Worm (Caenorhabditis elegans): ENCODE measurements around the gene oac-55.
A peak's percentile ranks its signal among the peaks of the same experiment; 100 is the strongest.

oac-55 gene

ce11 chrV:3756887-3757286 is 4.1 kb upstream of the oac-55 start, which contains the start of gene gid-7 (continued):
- TF ChIP-seq zip-11 (GFP tag; IDR thresholded peaks at IDR 0.05) = no peak
- peak; percentile 95 for TF ChIP-seq aha-1 (tag)
- TF ChIP-seq D1046.2 (GFP tag; IDR thresholded peaks at IDR 0.05) = no peak
- no peak for TF ChIP-seq lin-1 (GFP tag; IDR thresholded peaks at IDR 0.05)
- TF ChIP-seq nhr-237 (tag; optimal IDR thresholded peaks at IDR 0.05) = no peak
- no peak for TF ChIP-seq gei-8 (GFP tag; optimal IDR thresholded peaks at IDR 0.05)
- TF ChIP-seq sdz-12 (GFP tag; optimal IDR thresholded peaks at IDR 0.05) = no peak
- TF ChIP-seq F49E8.2 (tag; optimal IDR thresholded peaks at IDR 0.05; ENCODE audit: borderline replicate concordance) = peak; percentile 5
- no peak for TF ChIP-seq nhr-102 (tag; optimal IDR thresholded peaks at IDR 0.05)
- TF ChIP-seq zip-2 (tag; optimal IDR thresholded peaks at IDR 0.05) = no peak
- TF ChIP-seq cey-2 (tag; optimal IDR thresholded peaks at IDR 0.05; ENCODE audit: borderline replicate concordance, insufficient read depth) = no peak
- no peak for TF ChIP-seq egl-27 (tag; optimal IDR thresholded peaks at IDR 0.05)
- no peak for TF ChIP-seq snpc-4 (tag; optimal IDR thresholded peaks at IDR 0.05)
- TF ChIP-seq T26A8.4 (GFP tag; IDR thresholded peaks at IDR 0.05) = no peak
- no peak for TF ChIP-seq nhr-11 (tag; optimal IDR thresholded peaks at IDR 0.05)
- no peak for TF ChIP-seq R02D3.7 (tag; optimal IDR thresholded peaks at IDR 0.05)
- TF ChIP-seq mes-2 (tag; optimal IDR thresholded peaks at IDR 0.05; ENCODE audit: poor library complexity, severe bottlenecking) = peak; percentile 65
- no peak for TF ChIP-seq nhr-48 (tag; optimal IDR thresholded peaks at IDR 0.05)
- no peak for TF ChIP-seq dmd-6 (GFP tag; IDR thresholded peaks at IDR 0.05)
- peak; percentile 70 for TF ChIP-seq hlh-30 (tag; optimal IDR thresholded peaks at IDR 0.05; ENCODE audit: insufficient read depth)
- TF ChIP-seq ZK546.5 (tag; optimal IDR thresholded peaks at IDR 0.05) = no peak
- no peak for TF ChIP-seq nhr-6 (tag; optimal IDR thresholded peaks at IDR 0.05)
- no peak for TF ChIP-seq dmd-8 (GFP tag; IDR thresholded peaks at IDR 0.05)
- TF ChIP-seq nhr-77 (tag; optimal IDR thresholded peaks at IDR 0.05) = no peak
- TF ChIP-seq ceh-82 (tag; optimal IDR thresholded peaks at IDR 0.05) = no peak
- TF ChIP-seq lin-13 (GFP tag; optimal IDR thresholded peaks at IDR 0.05) = peak; percentile 32
- TF ChIP-seq ztf-7 (tag; optimal IDR thresholded peaks at IDR 0.05) = no peak
- TF ChIP-seq lsy-2 (tag; optimal IDR thresholded peaks at IDR 0.05) = peak in 1 of 2 experiments; percentile 54
- TF ChIP-seq nhr-25 (tag; optimal IDR thresholded peaks at IDR 0.05; ENCODE audit: borderline replicate concordance, insufficient read depth) = no peak
- TF ChIP-seq F10B5.3 (tag; optimal IDR thresholded peaks at IDR 0.05) = no peak
- TF ChIP-seq lin-39 (tag; optimal IDR thresholded peaks at IDR 0.05) = no peak
- TF ChIP-seq nhr-76 (tag; optimal IDR thresholded peaks at IDR 0.05) = no peak
- no peak for TF ChIP-seq nhr-111 (GFP tag; optimal IDR thresholded peaks at IDR 0.05)
- peak; percentile 63 for TF ChIP-seq dpl-1 (GFP tag; optimal IDR thresholded peaks at IDR 0.05)
- TF ChIP-seq ZK337.2 (GFP tag; IDR thresholded peaks at IDR 0.05) = no peak
- TF ChIP-seq daf-16 (GFP tag; optimal IDR thresholded peaks at IDR 0.05) = no peak
- TF ChIP-seq daf-16 (tag; optimal IDR thresholded peaks at IDR 0.05) = peak; percentile 24
- 0 out of 2 replicates have a peak, but pooled peaks have one; percentile 26 for TF ChIP-seq Y48G9A.11 (GFP tag; IDR thresholded peaks at IDR 0.05)
- no peak for TF ChIP-seq dmd-9 (GFP tag; IDR thresholded peaks at IDR 0.05)
- TF ChIP-seq lin-38 (GFP tag; IDR thresholded peaks at IDR 0.05) = peak; percentile 56
- TF ChIP-seq snpc-1.2 (GFP tag; IDR thresholded peaks at IDR 0.05) = no peak
- TF ChIP-seq php-3 (GFP tag; IDR thresholded peaks at IDR 0.05) = no peak
- no peak for TF ChIP-seq F26F4.8 (GFP tag; conservative IDR thresholded peaks at IDR 0.05)
- TF ChIP-seq mxl-3 (GFP tag; optimal IDR thresholded peaks at IDR 0.05) = no peak
- TF ChIP-seq lir-3 (tag; optimal IDR thresholded peaks at IDR 0.05) = no peak
- peak; percentile 31 for TF ChIP-seq mep-1 (tag; optimal IDR thresholded peaks at IDR 0.05)
- no peak for TF ChIP-seq unc-39 (tag; optimal IDR thresholded peaks at IDR 0.05)
- no peak for TF ChIP-seq fos-1 (tag; optimal IDR thresholded peaks at IDR 0.05)
- no peak for TF ChIP-seq tra-1 (GFP tag; IDR thresholded peaks at IDR 0.05)
- no peak for TF ChIP-seq ceh-32 (tag; optimal IDR thresholded peaks at IDR 0.05; ENCODE audit: poor library complexity)
- TF ChIP-seq set-16 (GFP tag; IDR thresholded peaks at IDR 0.05) = no peak
- no peak for TF ChIP-seq rbr-2 (tag; optimal IDR thresholded peaks at IDR 0.05)
